Fruit fly (Drosophila melanogaster): ENCODE results near the gene plh.

The plh gene

DNA sequence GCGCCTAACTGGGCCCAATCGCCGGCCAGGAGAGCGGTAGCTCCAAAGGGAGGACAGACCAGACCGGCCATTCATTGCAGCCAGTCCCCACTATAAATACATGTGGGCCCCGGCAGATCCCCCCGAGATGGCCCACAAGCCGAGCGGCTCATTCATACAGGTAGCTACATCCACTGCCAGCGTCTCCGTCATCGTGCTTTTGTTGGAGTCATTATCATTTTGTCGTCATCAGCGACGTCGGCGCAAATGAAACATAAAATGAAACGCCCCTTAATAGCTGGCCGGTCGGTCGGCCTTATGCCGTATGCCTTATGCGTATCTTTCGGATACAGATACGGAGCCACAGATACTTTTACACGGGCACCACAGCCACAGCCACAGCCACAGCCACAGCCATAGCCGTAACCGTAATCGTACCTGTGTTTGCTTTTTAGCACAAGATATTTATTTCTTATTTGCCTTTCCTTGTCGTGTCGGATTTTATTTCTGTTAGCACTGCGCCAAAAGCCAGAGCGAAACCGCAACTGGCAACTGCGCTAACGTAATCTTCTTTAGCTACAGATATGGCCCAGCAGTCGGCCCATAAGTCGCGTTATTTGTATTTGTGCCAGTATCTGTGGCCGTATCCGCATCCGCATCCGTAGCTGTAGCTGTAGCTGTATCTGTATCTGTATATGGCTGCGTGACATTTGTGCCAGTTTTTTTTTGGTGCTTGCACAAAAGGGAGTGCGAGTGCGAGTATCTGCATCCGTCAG, 32.3 kb upstream of the plh start:
- TF ChIP-seq psq (optimal IDR thresholded peaks at IDR 0.05) (no peak), pan (optimal IDR thresholded peaks at IDR 0.05) (no peak), CG8478 (optimal IDR thresholded peaks at IDR 0.05) (no peak), usp (GFP tag; optimal IDR thresholded peaks at IDR 0.05) (no peak), Dll (optimal IDR thresholded peaks at IDR 0.05) (peak; percentile 12), EcR (GFP tag; optimal IDR thresholded peaks at IDR 0.05) (peak in 1 of 2 experiments; percentile 4)

DNA sequence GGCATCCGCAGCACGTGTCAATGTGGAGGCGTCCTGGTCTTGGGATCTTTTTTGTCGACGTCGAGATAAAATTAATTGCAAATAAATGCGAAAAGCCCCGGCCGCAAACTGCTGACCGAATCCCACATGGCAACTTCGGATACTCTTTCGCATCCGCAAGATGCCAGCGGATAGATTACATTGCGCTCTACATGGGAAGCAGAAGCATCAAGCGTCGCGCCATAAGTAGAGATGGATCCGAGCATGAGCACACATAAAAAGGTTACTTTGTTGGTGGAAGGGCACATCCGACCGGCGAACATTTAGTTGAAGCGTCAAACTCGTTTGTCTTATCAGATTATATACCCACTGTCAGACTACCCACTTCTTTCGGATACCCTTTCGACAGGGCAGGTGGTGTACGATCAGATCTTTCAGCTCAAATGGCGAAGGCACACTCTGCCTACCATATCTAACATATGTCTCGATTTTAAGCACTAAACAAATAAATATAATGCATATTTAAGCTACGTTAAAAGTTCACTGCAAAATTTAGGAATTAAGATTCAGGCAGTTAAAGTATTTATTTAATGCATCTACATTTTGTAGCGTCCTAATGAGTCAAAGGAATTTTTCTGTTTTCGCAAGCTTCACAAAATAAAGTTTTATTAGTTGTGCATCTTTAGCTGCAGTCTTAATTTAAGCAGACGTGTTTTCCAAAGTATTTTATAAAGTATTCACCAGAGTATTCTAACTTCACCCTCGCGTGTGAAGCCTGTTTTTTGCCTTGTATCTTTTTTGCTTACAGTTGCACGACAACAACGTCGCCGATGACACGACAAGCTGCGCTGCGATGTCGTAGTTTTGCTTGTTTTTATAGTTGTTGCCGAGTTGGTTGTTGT, 31.5 kb upstream of the plh start:
- no peak for TF ChIP-seq pan (optimal IDR thresholded peaks at IDR 0.05)
- no peak for TF ChIP-seq EcR (GFP tag; optimal IDR thresholded peaks at IDR 0.05)

DNA sequence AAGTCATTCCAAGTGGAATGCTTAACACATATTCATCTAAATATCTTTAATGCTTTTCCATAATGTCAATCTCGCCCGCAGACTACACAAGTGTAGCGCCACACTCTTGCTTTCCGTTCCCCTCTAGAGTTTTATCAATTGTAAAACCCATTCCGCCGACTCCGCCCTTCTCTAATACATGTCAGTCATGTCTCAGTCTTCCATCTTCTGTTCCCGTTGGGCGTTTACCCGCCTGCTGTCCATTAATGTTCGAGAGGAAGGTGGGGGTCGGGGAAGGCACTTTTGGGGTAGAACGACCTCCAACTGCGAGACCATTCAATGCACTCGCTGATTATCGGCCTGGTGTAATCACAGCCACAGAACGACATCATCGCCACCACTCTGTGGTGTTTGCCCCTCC, 30.6 kb upstream of the plh start:
- TF ChIP-seq usp (GFP tag; optimal IDR thresholded peaks at IDR 0.05) (no peak), CG8478 (optimal IDR thresholded peaks at IDR 0.05) (no peak), EcR (GFP tag; optimal IDR thresholded peaks at IDR 0.05) (peak in 1 of 2 experiments; percentile 6), psq (optimal IDR thresholded peaks at IDR 0.05) (no peak)

DNA sequence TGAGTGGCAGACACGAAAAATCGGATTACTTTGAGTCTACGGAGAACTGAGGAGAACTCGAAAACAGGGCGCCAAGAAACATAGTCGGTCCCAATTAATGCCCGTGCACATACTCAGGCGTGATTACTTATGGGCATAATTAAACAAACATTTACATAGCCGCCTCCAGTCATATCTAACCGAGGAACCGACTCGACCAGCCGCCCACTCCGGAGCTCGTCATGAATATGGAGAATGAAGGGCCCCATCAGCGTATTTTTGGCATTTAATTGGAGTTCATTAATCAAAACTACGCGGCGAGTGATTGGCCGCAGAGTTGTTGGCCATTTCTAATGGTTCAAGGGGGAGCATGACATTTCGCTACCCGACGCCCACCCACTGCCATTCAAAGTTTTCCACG, 29.5 kb upstream of the plh start:
- no peak for TF ChIP-seq psq (optimal IDR thresholded peaks at IDR 0.05)
- no peak for TF ChIP-seq EcR (GFP tag; optimal IDR thresholded peaks at IDR 0.05)
- TF ChIP-seq usp (GFP tag; optimal IDR thresholded peaks at IDR 0.05) = no peak
- TF ChIP-seq CG8478 (optimal IDR thresholded peaks at IDR 0.05) = no peak
- no peak for TF ChIP-seq pan (optimal IDR thresholded peaks at IDR 0.05)
- no peak for TF ChIP-seq Dll (optimal IDR thresholded peaks at IDR 0.05)

DNA sequence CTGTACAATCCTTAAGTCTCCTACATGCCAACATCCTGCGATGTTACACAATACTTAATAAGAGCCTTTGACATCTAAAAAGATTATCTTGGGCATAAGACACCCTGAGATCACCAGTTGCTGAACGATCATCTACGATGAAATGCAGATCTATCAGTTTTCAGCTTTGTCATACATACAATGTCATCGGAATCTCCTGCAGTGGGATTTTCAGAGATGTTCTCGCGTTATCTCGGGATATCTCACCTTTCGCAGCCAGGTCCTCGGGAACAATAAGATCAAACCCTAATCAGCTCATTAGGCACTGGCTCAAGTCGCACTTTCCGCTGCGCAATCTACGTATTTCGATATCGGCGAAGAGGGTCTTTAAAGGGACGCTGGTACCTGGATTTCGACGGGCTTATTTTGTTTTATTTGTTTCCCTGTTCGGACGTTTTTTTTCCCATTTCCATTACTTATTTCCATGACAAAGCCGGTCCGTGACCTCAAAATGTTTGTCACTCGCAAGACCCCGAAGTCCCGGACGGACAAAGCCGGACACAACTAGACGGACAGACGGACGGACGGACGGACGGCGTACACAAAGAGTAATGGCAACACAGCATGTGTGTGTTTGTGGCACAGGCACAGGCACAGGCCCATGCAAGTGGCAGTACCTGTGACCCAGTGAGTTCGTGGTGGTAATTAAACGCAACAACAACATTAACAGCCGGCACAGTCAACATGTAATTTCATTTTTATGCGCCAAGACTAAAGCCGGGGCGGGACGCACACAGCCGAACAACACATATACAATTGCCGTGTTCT, 28.0 kb upstream of the plh start:
- no peak for TF ChIP-seq EcR (GFP tag; optimal IDR thresholded peaks at IDR 0.05)
- no peak for TF ChIP-seq usp (GFP tag; optimal IDR thresholded peaks at IDR 0.05)
- TF ChIP-seq psq (optimal IDR thresholded peaks at IDR 0.05) = no peak
- no peak for TF ChIP-seq pan (optimal IDR thresholded peaks at IDR 0.05)
- TF ChIP-seq Dll (optimal IDR thresholded peaks at IDR 0.05) = no peak
- no peak for TF ChIP-seq CG8478 (optimal IDR thresholded peaks at IDR 0.05)

DNA sequence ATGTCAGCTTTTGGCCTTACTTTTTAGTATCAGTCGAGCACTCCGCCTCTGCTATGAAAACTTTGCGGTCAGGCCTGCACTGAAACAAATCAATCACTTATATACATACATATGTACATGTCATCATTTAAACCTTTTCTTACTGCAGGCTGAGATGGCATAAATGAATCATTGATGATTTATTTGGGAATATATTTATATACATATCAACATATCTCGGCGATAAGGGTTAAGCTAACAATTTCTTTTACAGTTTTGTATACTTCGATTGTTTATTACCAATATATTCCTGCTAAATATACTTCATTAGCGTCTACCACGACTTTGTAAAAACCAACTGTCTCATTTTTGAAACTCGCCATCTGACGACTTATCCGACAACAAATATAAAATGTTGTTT, 26.7 kb upstream of the plh start:
- no peak for TF ChIP-seq psq (optimal IDR thresholded peaks at IDR 0.05)
- TF ChIP-seq pan (optimal IDR thresholded peaks at IDR 0.05) = no peak
- TF ChIP-seq EcR (GFP tag; optimal IDR thresholded peaks at IDR 0.05) = no peak
- no peak for TF ChIP-seq usp (GFP tag; optimal IDR thresholded peaks at IDR 0.05)
- TF ChIP-seq Dll (optimal IDR thresholded peaks at IDR 0.05) = no peak
- TF ChIP-seq CG8478 (optimal IDR thresholded peaks at IDR 0.05) = no peak

DNA sequence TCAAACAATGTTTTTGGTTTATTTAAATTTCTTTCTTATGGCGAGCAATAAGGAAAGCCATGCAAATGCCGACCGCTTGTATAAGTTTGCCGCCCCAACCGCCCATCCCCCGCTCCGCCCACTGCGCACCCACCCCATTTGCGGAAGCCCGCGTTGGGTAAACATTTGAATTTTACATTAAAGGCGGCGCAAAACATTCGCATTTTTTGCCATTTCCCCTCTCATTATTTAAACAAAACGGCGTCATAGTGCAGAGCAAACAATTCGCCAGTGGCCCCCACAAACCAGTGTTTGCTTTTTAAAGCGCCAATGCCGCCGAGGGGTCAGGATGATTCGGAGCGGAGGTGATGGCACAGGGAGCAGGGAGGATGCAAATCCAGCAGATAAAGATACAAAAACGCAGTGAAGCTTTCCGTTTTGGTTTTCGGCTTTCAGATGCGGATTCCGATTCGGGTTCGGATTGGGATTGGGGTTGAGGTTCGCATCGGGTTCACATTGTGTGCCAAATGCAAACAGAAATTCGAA, 24.6 kb upstream of the plh start:
- TF ChIP-seq pan (optimal IDR thresholded peaks at IDR 0.05) (no peak), usp (GFP tag; optimal IDR thresholded peaks at IDR 0.05) (no peak), psq (optimal IDR thresholded peaks at IDR 0.05) (no peak), EcR (GFP tag; optimal IDR thresholded peaks at IDR 0.05) (no peak)

DNA sequence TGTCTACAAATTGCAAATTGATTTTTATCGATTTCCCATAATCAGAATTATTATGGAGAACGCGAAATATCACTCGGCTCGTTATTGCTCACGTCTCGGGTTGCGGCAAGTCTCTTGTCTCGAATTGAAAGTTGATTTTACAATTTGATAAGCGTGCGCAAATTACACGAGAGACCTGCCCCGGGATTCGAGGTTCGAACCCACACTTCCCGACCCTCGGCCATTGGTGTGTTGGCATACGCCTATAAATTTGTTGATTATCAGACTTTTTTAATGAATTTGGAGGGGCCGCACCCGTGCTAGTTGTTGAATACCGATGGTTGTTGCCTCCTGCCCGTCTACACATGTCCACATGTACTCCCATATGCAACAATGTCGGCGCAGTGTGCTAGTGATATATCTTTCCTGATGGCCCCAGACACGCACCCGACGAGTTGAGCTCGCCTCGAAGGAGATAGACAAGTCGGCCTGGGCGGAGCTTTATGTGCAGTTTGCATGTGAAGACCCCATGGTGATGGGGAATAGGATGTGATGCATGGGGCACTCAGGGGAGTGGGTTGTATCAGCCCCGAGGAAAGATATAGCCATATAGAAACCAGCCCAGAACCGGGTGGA, 22.4 kb upstream of the plh start:
- TF ChIP-seq psq (optimal IDR thresholded peaks at IDR 0.05) (no peak), EcR (GFP tag; optimal IDR thresholded peaks at IDR 0.05) (no peak), usp (GFP tag; optimal IDR thresholded peaks at IDR 0.05) (no peak), CG8478 (optimal IDR thresholded peaks at IDR 0.05) (no peak), Dll (optimal IDR thresholded peaks at IDR 0.05) (no peak), pan (optimal IDR thresholded peaks at IDR 0.05) (no peak)

DNA sequence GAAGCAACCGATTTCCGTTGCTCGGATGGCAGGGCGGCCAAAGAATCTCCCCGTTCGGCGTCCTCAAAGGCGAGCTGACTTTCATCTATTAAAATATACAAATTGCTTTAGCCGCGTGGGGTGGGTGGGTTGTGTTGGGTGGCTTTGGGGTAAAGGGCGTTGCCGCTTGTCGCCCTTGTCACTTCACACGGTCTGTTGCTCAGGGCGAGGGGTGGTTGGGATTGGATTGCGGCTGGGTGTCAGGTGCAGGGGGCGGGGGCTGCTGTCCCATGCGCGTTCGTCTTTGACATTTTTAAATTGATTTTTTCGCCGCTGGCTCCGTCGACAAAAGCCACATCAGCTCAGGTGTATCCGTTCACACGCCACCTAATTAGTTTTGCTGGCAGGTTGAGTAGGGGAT, 21.5 kb upstream of the plh start:
- TF ChIP-seq CG8478 (optimal IDR thresholded peaks at IDR 0.05) (no peak), EcR (GFP tag; optimal IDR thresholded peaks at IDR 0.05) (no peak), usp (GFP tag; optimal IDR thresholded peaks at IDR 0.05) (no peak), Dll (optimal IDR thresholded peaks at IDR 0.05) (no peak), pan (optimal IDR thresholded peaks at IDR 0.05) (no peak), psq (optimal IDR thresholded peaks at IDR 0.05) (no peak)

DNA sequence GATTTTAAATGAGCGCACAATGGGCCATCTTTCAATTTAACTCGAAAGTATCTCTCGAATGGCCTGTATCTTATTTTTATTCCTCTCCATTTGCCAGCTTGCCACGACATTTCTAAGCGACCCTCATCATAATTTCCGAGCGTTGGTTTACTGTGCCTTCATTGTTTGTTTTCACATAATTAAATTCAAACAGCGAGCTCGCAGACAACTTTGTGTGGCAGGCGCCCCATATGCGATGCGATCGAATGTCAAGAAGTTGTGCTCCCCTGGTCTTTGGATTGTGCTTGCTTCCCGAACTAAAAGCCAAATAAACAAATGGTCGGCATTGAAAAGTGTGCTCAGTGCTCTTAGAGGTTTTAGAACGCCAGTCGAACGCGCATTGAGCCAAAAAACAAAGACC, 21.1 kb upstream of the plh start:
- TF ChIP-seq Dll (optimal IDR thresholded peaks at IDR 0.05) = no peak
- TF ChIP-seq EcR (GFP tag; optimal IDR thresholded peaks at IDR 0.05) = no peak
- no peak for TF ChIP-seq usp (GFP tag; optimal IDR thresholded peaks at IDR 0.05)
- no peak for TF ChIP-seq pan (optimal IDR thresholded peaks at IDR 0.05)
- TF ChIP-seq CG8478 (optimal IDR thresholded peaks at IDR 0.05) = no peak
- TF ChIP-seq psq (optimal IDR thresholded peaks at IDR 0.05) = no peak

DNA sequence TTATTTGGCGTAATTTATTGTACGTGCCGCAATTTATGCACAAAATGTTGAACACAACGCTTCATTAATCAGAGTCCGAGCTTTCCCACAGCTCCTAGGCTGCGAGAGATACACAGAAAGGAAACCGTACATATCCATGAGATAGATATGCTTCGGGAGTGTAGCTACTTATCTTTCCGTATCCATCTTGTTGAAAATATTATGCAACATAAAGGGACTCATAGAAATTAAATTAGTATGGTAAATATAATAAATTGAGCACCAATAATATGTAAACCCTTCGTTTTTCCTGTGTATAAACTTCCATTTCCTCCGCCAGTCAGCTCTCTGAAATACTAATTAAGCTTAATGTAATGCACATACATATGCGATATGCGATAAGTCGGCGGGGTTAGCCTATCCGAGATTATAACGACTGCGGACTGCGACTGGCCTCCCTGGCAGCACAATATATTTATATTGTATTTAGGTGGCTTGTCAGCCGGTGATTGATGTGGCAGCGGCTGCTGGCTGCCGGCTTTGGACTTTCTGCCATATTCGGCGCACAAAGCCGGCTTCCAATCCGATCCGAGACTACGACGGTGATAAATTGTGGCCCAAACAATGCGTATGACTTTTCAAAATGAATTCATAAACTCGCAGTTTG, 20.0 kb upstream of the plh start:
- no peak for TF ChIP-seq pan (optimal IDR thresholded peaks at IDR 0.05)
- TF ChIP-seq Dll (optimal IDR thresholded peaks at IDR 0.05) = no peak
- no peak for TF ChIP-seq EcR (GFP tag; optimal IDR thresholded peaks at IDR 0.05)
- TF ChIP-seq CG8478 (optimal IDR thresholded peaks at IDR 0.05) = no peak
- TF ChIP-seq psq (optimal IDR thresholded peaks at IDR 0.05) = no peak
- TF ChIP-seq usp (GFP tag; optimal IDR thresholded peaks at IDR 0.05) = no peak

Measured in whole organism.